Worm (Caenorhabditis elegans): ENCODE measurements around the gene dhs-22.

dhs-22 gene

DNA sequence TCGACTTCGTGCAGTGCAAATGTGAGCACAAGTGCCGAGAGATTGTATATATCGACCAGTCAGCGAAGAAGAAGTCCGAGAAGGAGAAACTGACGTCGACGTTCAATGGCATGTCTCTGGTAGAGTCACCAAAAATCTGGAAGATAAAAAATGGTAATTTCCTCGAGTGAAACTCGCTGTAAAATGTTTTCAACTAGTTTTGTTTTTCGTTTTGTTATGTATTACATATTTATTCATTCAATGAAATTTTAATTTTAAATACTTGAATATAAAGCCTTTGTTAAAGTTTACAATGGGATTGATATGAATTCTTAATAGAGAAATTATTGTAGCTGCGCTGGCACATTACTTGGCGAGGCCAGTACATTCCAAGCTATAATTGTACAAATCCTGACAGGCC, 1.4 kb downstream of the dhs-22 start:
- peak; percentile 26; the same call in 1 of the 2 replicates for TF ChIP-seq lin-38 (GFP tag; IDR thresholded peaks at IDR 0.05)
- no peak for TF ChIP-seq hif-1 (tag; optimal IDR thresholded peaks at IDR 0.05)

- TF ChIP-seq unc-62 (GFP tag; optimal IDR thresholded peaks at IDR 0.05 in 1 of 2) = peak in 1 of 2 experiments; percentile 19
- no peak for TF ChIP-seq unc-62 (tag; optimal IDR thresholded peaks at IDR 0.05)
- TF ChIP-seq R02D3.7 (tag; optimal IDR thresholded peaks at IDR 0.05) = peak; percentile 39
- no peak for TF ChIP-seq ceh-20 (GFP tag; IDR thresholded peaks at IDR 0.05)
- TF ChIP-seq lsy-2 (tag; optimal IDR thresholded peaks at IDR 0.05) = peak in 1 of 2 experiments; percentile 19
- TF ChIP-seq mes-2 (tag; optimal IDR thresholded peaks at IDR 0.05; ENCODE audit: poor library complexity, severe bottlenecking) = no peak
Observed at ce11 chrV:14417735-14418134, 3.5 kb downstream of the dhs-22 start, which contains the start of the genes nxf-2 and set-31. TSS of gene nxf-2 (minus strand) at chrV:14417835. TSS of gene set-31 (plus strand) at chrV:14417903.

- no peak for TF ChIP-seq madf-5 (GFP tag; IDR thresholded peaks at IDR 0.05)
- TF ChIP-seq rbr-2 (tag; optimal IDR thresholded peaks at IDR 0.05) = peak; percentile 14
- no peak for TF ChIP-seq mdt-29 (GFP tag; IDR thresholded peaks at IDR 0.05)
- no peak for TF ChIP-seq Y105C5A.15 (GFP tag; IDR thresholded peaks at IDR 0.05)
- no peak for TF ChIP-seq egl-27 (tag; optimal IDR thresholded peaks at IDR 0.05)
- no peak for TF ChIP-seq nhr-237 (tag; optimal IDR thresholded peaks at IDR 0.05)
- no peak for TF ChIP-seq daf-12 (tag; optimal IDR thresholded peaks at IDR 0.05)
- TF ChIP-seq nhr-25 (tag; optimal IDR thresholded peaks at IDR 0.05; ENCODE audit: borderline replicate concordance, insufficient read depth) = no peak
- TF ChIP-seq spr-3 (GFP tag; optimal IDR thresholded peaks at IDR 0.05) = no peak
- no peak for TF ChIP-seq jun-1 (tag; optimal IDR thresholded peaks at IDR 0.05)
- TF ChIP-seq F37D6.2 (tag; optimal IDR thresholded peaks at IDR 0.05) = no peak
- no peak for TF ChIP-seq nhr-11 (tag; optimal IDR thresholded peaks at IDR 0.05)
- TF ChIP-seq ZK546.5 (tag; optimal IDR thresholded peaks at IDR 0.05) = no peak
- no peak for TF ChIP-seq mxl-2 (GFP tag; conservative IDR thresholded peaks at IDR 0.05)
- no peak for TF ChIP-seq zfp-3 (GFP tag; conservative IDR thresholded peaks at IDR 0.05)
- TF ChIP-seq lin-13 (GFP tag; optimal IDR thresholded peaks at IDR 0.05) = no peak
- TF ChIP-seq nhr-111 (GFP tag; optimal IDR thresholded peaks at IDR 0.05) = no peak
- no peak for TF ChIP-seq daf-19 (GFP tag; conservative IDR thresholded peaks at IDR 0.05)
- TF ChIP-seq unc-39 (tag; optimal IDR thresholded peaks at IDR 0.05) = no peak
- TF ChIP-seq dve-1 (tag; optimal IDR thresholded peaks at IDR 0.05; ENCODE audit: insufficient read depth) = peak; percentile 80
- no peak for TF ChIP-seq nhr-42 (GFP tag; IDR thresholded peaks at IDR 0.05)
- TF ChIP-seq daf-16 (GFP tag; optimal IDR thresholded peaks at IDR 0.05) = peak; percentile 39 to 74
- TF ChIP-seq daf-16 (tag; optimal IDR thresholded peaks at IDR 0.05) = peak; percentile 99
- peak; percentile 81 for TF ChIP-seq dmd-6 (GFP tag; IDR thresholded peaks at IDR 0.05)
- TF ChIP-seq pha-4 (GFP tag; IDR thresholded peaks at IDR 0.05) = no peak
- no peak for TF ChIP-seq pha-4 (tag; optimal IDR thresholded peaks at IDR 0.05)
- TF ChIP-seq D1046.2 (GFP tag; IDR thresholded peaks at IDR 0.05) = no peak
- no peak for TF ChIP-seq skn-1 (tag; optimal IDR thresholded peaks at IDR 0.05)
- TF ChIP-seq F10B5.3 (tag; optimal IDR thresholded peaks at IDR 0.05) = no peak
- TF ChIP-seq nhr-6 (tag; optimal IDR thresholded peaks at IDR 0.05) = peak; percentile 73
- no peak for TF ChIP-seq dmd-8 (GFP tag; IDR thresholded peaks at IDR 0.05)
- peak; percentile 62; the same call in 1 of the 2 replicates for TF ChIP-seq lin-1 (GFP tag; IDR thresholded peaks at IDR 0.05)
- TF ChIP-seq nhr-41 (GFP tag; IDR thresholded peaks at IDR 0.05) = no peak
- no peak for TF ChIP-seq saeg-2 (GFP tag; IDR thresholded peaks at IDR 0.05)
- TF ChIP-seq lin-38 (GFP tag; IDR thresholded peaks at IDR 0.05) = peak; percentile 72
- no peak for TF ChIP-seq lim-7 (GFP tag; IDR thresholded peaks at IDR 0.05)
- TF ChIP-seq set-16 (GFP tag; IDR thresholded peaks at IDR 0.05) = no peak
- TF ChIP-seq sdz-12 (GFP tag; optimal IDR thresholded peaks at IDR 0.05) = no peak
- no peak for TF ChIP-seq nhr-10 (tag; optimal IDR thresholded peaks at IDR 0.05)
- no peak for TF ChIP-seq unc-130 (GFP tag; optimal IDR thresholded peaks at IDR 0.05)
- TF ChIP-seq snpc-1.2 (GFP tag; IDR thresholded peaks at IDR 0.05) = no peak
Observed at ce11 chrV:14414964-14415564, 6.2 kb downstream of the dhs-22 start, which contains the start of the genes nxf-1 and C15H11.11. TSS of gene nxf-1 (minus strand) at chrV:14415014. TSS of gene C15H11.11 (plus strand) at chrV:14415499.

Measured in whole organism, L4 larva.